Fruit fly (Drosophila melanogaster) whole organism, wandering third instar larva: Measurements from ENCODE around the gene CG34148.

Experiments used
- dmrt93B ChIP-seq: fragments of 200-800 bp; sonication (Bioruptor generic); optimal IDR thresholded peaks from 2 replicates; lab custom pipeline; 2018; ENCODE audit warnings: missing biosample characterization, mild to moderate bottlenecking, missing genetic modification characterization
- usp ChIP-seq: fragments of >200 bp; optimal IDR thresholded peaks from 2 replicates; lab custom pipeline; 2017; ENCODE audit warnings: missing biosample characterization, missing genetic modification characterization

dm6 chr3R:21855469-21855826 lies 23.0 kb downstream of the CG34148 start:
- no peak for TF ChIP-seq usp
- TF ChIP-seq dmrt93B (GFP tag; lab: Kevin White, UChicago): no peak
